Worm (Caenorhabditis elegans): Measurements from ENCODE around the gene K02F6.6.

K02F6.6 gene

DNA sequence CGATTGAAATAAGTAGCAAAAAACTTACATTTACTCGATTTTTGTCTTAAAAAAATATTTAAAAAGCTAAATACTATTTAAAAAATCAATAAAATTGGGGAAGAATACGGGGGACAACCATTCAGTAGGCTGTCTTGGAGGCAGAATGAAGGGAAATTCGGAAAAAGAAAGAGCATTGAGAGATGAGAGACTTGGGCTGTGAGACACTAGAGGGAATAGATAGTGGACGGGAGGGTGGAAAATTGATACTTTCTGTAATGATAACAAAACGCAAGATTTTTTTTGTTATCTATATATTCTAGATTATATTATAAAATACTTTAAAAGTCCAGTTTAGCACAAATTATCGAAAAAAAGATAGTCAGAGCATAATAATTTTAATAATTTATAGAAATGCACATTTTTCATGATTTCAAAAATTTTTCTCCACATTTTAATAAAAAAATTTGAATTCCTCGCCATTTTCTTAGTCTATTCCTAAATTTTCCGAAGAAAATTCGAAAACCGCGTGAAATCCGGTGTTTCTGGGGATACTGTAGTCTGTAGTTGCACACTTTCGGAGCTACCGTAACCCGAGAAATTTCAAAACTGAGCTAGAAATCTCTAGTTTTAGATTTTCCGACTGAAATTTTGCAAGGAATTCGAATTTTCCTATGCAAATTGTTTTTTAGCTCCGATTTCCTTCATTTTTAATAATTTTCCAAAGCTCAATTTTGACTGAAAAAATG is 26.7 kb upstream of the K02F6.6 start:
- TF ChIP-seq hlh-4 (tag; optimal IDR thresholded peaks at IDR 0.05) (no peak), lin-35 (GFP tag; optimal IDR thresholded peaks at IDR 0.05) (peak in 1 of 2 experiments; percentile 3), mep-1 (tag; optimal IDR thresholded peaks at IDR 0.05) (peak; percentile 5), elt-2 (tag; optimal IDR thresholded peaks at IDR 0.05) (peak; percentile 75), mef-2 (tag; optimal IDR thresholded peaks at IDR 0.05) (no peak), skn-1 (tag; optimal IDR thresholded peaks at IDR 0.05) (peak; percentile 17), efl-1 (optimal IDR thresholded peaks at IDR 0.05) (peak in 1 of 2 experiments; percentile 3), efl-1 (GFP tag; optimal IDR thresholded peaks at IDR 0.05 in 1 of 2) (peak in 1 of 2 experiments; percentile 18), nhr-85 (tag) (peak; percentile 50)

ce11 chrII:2504431-2504928 is 26.1 kb upstream of the K02F6.6 start, which contains the start of gene gbas-1:
Gene gbas-1, plus strand, starts transcription at chrII:2504878.
- TF ChIP-seq ceh-63 (GFP tag; optimal IDR thresholded peaks at IDR 0.05): no peak
- TF ChIP-seq C16A3.4 (tag; optimal IDR thresholded peaks at IDR 0.05): no peak
- TF ChIP-seq lin-39 (tag; optimal IDR thresholded peaks at IDR 0.05): peak; percentile 40
- TF ChIP-seq fkh-4 (tag; optimal IDR thresholded peaks at IDR 0.05; ENCODE audit: borderline replicate concordance): no peak
- peak; percentile 65 to 66 for TF ChIP-seq lsy-2 (tag; optimal IDR thresholded peaks at IDR 0.05)
- no peak for TF ChIP-seq ces-1 (GFP tag; optimal IDR thresholded peaks at IDR 0.05)
- TF ChIP-seq zag-1 (tag; optimal IDR thresholded peaks at IDR 0.05): no peak
- TF ChIP-seq nhr-28 (tag; optimal IDR thresholded peaks at IDR 0.05): no peak
- TF ChIP-seq nhr-77 (tag; optimal IDR thresholded peaks at IDR 0.05): no peak
- TF ChIP-seq F16B12.6 (tag; optimal IDR thresholded peaks at IDR 0.05): peak; percentile 10
- TF ChIP-seq lin-35 (GFP tag; optimal IDR thresholded peaks at IDR 0.05): peak; percentile 81 to 89
- TF ChIP-seq aly-2 (tag; optimal IDR thresholded peaks at IDR 0.05): no peak
- no peak for TF ChIP-seq pqm-1 (tag; optimal IDR thresholded peaks at IDR 0.05)
- TF ChIP-seq C34B4.2 (tag; optimal IDR thresholded peaks at IDR 0.05): no peak
- TF ChIP-seq ceh-82 (tag; optimal IDR thresholded peaks at IDR 0.05): peak in 1 of 3 experiments; percentile 26
- peak; percentile 20 for TF ChIP-seq unc-86 (tag; optimal IDR thresholded peaks at IDR 0.05)
- no peak for TF ChIP-seq lin-14 (GFP tag; optimal IDR thresholded peaks at IDR 0.05)
- peak; percentile 24 for TF ChIP-seq blmp-1 (tag; optimal IDR thresholded peaks at IDR 0.05)
- TF ChIP-seq efl-3 (GFP tag; optimal IDR thresholded peaks at IDR 0.05): no peak
- TF ChIP-seq lin-15B (tag; optimal IDR thresholded peaks at IDR 0.05): no peak
- peak; percentile 4 for TF ChIP-seq snpc-4 (tag; optimal IDR thresholded peaks at IDR 0.05)
- TF ChIP-seq tbx-2 (tag; optimal IDR thresholded peaks at IDR 0.05): peak; percentile 51
- no peak for TF ChIP-seq sox-4 (tag; optimal IDR thresholded peaks at IDR 0.05)
- TF ChIP-seq dpl-1 (GFP tag; optimal IDR thresholded peaks at IDR 0.05): peak; percentile 78 to 88 (median 80)
- TF ChIP-seq zip-4 (GFP tag; optimal IDR thresholded peaks at IDR 0.05): no peak
- no peak for TF ChIP-seq sup-37 (GFP tag; optimal IDR thresholded peaks at IDR 0.05)
- no peak for TF ChIP-seq ztf-4 (tag; optimal IDR thresholded peaks at IDR 0.05)
- no peak for TF ChIP-seq mab-9 (GFP tag; IDR thresholded peaks at IDR 0.05)
- TF ChIP-seq unc-62 (GFP tag; optimal IDR thresholded peaks at IDR 0.05): no peak
- TF ChIP-seq nhr-47 (tag; optimal IDR thresholded peaks at IDR 0.05): no peak
- peak; percentile 82 for TF ChIP-seq mef-2 (tag; optimal IDR thresholded peaks at IDR 0.05)
- TF ChIP-seq C04F5.9 (tag; optimal IDR thresholded peaks at IDR 0.05): peak; percentile 17
- TF ChIP-seq swsn-7 (tag; optimal IDR thresholded peaks at IDR 0.05): peak; percentile 38
- no peak for TF ChIP-seq fos-1 (tag; optimal IDR thresholded peaks at IDR 0.05)
- no peak for TF ChIP-seq mdl-1 (tag; optimal IDR thresholded peaks at IDR 0.05)
- no peak for TF ChIP-seq tlp-1 (tag; optimal IDR thresholded peaks at IDR 0.05)
- TF ChIP-seq dsc-1 (tag; optimal IDR thresholded peaks at IDR 0.05): no peak
- peak; percentile 45 for TF ChIP-seq nhr-19 (GFP tag; conservative IDR thresholded peaks at IDR 0.05)
- TF ChIP-seq sptf-1 (tag; optimal IDR thresholded peaks at IDR 0.05): no peak
- peak; percentile 66 for TF ChIP-seq mep-1 (tag; optimal IDR thresholded peaks at IDR 0.05)
- 0 out of 2 replicates have a peak, but pooled peaks have one; percentile 27 for TF ChIP-seq grh-1 (GFP tag; IDR thresholded peaks at IDR 0.05)
- no peak for TF ChIP-seq pag-3 (tag; optimal IDR thresholded peaks at IDR 0.05; ENCODE audit: borderline replicate concordance, insufficient read depth)
- TF ChIP-seq skn-1 (tag; optimal IDR thresholded peaks at IDR 0.05): peak; percentile 57
- peak; percentile 52 for TF ChIP-seq isw-1 (GFP tag; IDR thresholded peaks at IDR 0.05)
- TF ChIP-seq egl-13 (tag; optimal IDR thresholded peaks at IDR 0.05): no peak

Data from whole organism, L1 larva.